Fruit fly (Drosophila melanogaster): ENCODE results near the gene Taf10.
A peak's percentile ranks its signal among the peaks of the same experiment; 100 is the strongest.

Taf10 gene

dm6 chr2L:2754437-2755322 is 13.0 kb upstream of the Taf10 start (continued):
- TF ChIP-seq CG6808 (GFP tag; optimal IDR thresholded peaks at IDR 0.05): peak; percentile 90
- peak; percentile 80 for TF ChIP-seq Blimp-1 (GFP tag; optimal IDR thresholded peaks at IDR 0.05)
- peak; percentile 86 for TF ChIP-seq topi (GFP tag; optimal IDR thresholded peaks at IDR 0.05)
- peak; percentile 97 for TF ChIP-seq CG32006 (GFP tag; optimal IDR thresholded peaks at IDR 0.05)
- peak; percentile 92 for TF ChIP-seq Eip75B (GFP tag; optimal IDR thresholded peaks at IDR 0.05)
- TF ChIP-seq Sox102F (GFP tag; optimal IDR thresholded peaks at IDR 0.05): peak; percentile 79
- peak; percentile 92 for TF ChIP-seq CG4318 (GFP tag; optimal IDR thresholded peaks at IDR 0.05)
- peak; percentile 95 for TF ChIP-seq fkh (GFP tag; optimal IDR thresholded peaks at IDR 0.05)
- TF ChIP-seq Smox (GFP tag; optimal IDR thresholded peaks at IDR 0.05): peak; percentile 74
- TF ChIP-seq CG6792 (GFP tag; optimal IDR thresholded peaks at IDR 0.05): peak; percentile 83

- peak; percentile 83 for TF ChIP-seq CG6854 (GFP tag; optimal IDR thresholded peaks at IDR 0.05)
- peak; percentile 61 for TF ChIP-seq Eip78C (GFP tag)
- no peak for TF ChIP-seq pdm3 (GFP tag; optimal IDR thresholded peaks at IDR 0.05)
- no peak for TF ChIP-seq Hr38 (GFP tag; optimal IDR thresholded peaks at IDR 0.05)
- TF ChIP-seq Lpt (GFP tag; optimal IDR thresholded peaks at IDR 0.05): peak; percentile 76
- peak; percentile 34 for TF ChIP-seq vri (GFP tag; optimal IDR thresholded peaks at IDR 0.05)
- no peak for TF ChIP-seq CG7368 (GFP tag; optimal IDR thresholded peaks at IDR 0.05)
- peak; percentile 72 for TF ChIP-seq CG16779 (tag; optimal IDR thresholded peaks at IDR 0.05)
- TF ChIP-seq CG11762 (GFP tag; optimal IDR thresholded peaks at IDR 0.05; ENCODE audit: insufficient read depth): peak; percentile 11
- peak; percentile 10 for TF ChIP-seq dsx (GFP tag; optimal IDR thresholded peaks at IDR 0.05; ENCODE audit: poor library complexity, severe bottlenecking)
- peak; percentile 19 for TF ChIP-seq CG8632 (GFP tag; optimal IDR thresholded peaks at IDR 0.05)
- peak; percentile 31 for TF ChIP-seq net (GFP tag; optimal IDR thresholded peaks at IDR 0.05)
- peak; percentile 50 for TF ChIP-seq Sox102F (GFP tag; optimal IDR thresholded peaks at IDR 0.05)
- peak; percentile 48 for TF ChIP-seq CG6808 (GFP tag; optimal IDR thresholded peaks at IDR 0.05)
- no peak for TF ChIP-seq Smox (GFP tag; optimal IDR thresholded peaks at IDR 0.05)
- TF ChIP-seq Eip93F (GFP tag; optimal IDR thresholded peaks at IDR 0.05): no peak
- TF ChIP-seq ss (GFP tag; optimal IDR thresholded peaks at IDR 0.05): peak; percentile 71 to 76
- TF ChIP-seq CG1621 (tag; optimal IDR thresholded peaks at IDR 0.05): peak; percentile 32
- TF ChIP-seq CG9139 (GFP tag; optimal IDR thresholded peaks at IDR 0.05): peak; percentile 79
- no peak for TF ChIP-seq Hr39 (GFP tag; optimal IDR thresholded peaks at IDR 0.05)
- no peak for TF ChIP-seq fd59A (GFP tag; optimal IDR thresholded peaks at IDR 0.05)
Measured at dm6 chr2L:2755323-2755695, 12.4 kb upstream of the Taf10 start.

dm6 chr2L:2757930-2758556 is 9.6 kb upstream of the Taf10 start:
- TF ChIP-seq CG34406 (GFP tag; optimal IDR thresholded peaks at IDR 0.05) (no peak), CG6163 (GFP tag; IDR thresholded peaks at IDR 0.05) (no peak), svp (GFP tag) (peak; percentile 15), Ets21C (GFP tag; optimal IDR thresholded peaks at IDR 0.05) (no peak), fd85E (GFP tag; optimal IDR thresholded peaks at IDR 0.05) (no peak), CG10669 (GFP tag; optimal IDR thresholded peaks at IDR 0.05) (no peak), Sox102F (GFP tag; optimal IDR thresholded peaks at IDR 0.05) (no peak)

- TF ChIP-seq CG3032 (tag; optimal IDR thresholded peaks at IDR 0.05) (peak; percentile 91), svp (GFP tag) (peak; percentile 97), OdsH (GFP tag; optimal IDR thresholded peaks at IDR 0.05) (peak; percentile 92), Sox102F (GFP tag; optimal IDR thresholded peaks at IDR 0.05) (peak; percentile 90), CG4318 (GFP tag; optimal IDR thresholded peaks at IDR 0.05) (peak; percentile 76), CG10631 (GFP tag; optimal IDR thresholded peaks at IDR 0.05) (peak; percentile 94), vri (GFP tag; optimal IDR thresholded peaks at IDR 0.05) (peak; percentile 88), dac (GFP tag; optimal IDR thresholded peaks at IDR 0.05) (peak; percentile 75), achi (GFP tag; optimal IDR thresholded peaks at IDR 0.05) (peak; percentile 87), CG3919 (GFP tag; optimal IDR thresholded peaks at IDR 0.05) (peak; percentile 89), CG15336 (GFP tag; IDR thresholded peaks at IDR 0.05) (peak; percentile 83), Lpt (GFP tag; optimal IDR thresholded peaks at IDR 0.05) (peak; percentile 76), Sox15 (GFP tag; optimal IDR thresholded peaks at IDR 0.05) (peak; percentile 83), Hr39 (GFP tag; optimal IDR thresholded peaks at IDR 0.05) (peak; percentile 93), Smox (GFP tag; optimal IDR thresholded peaks at IDR 0.05) (peak; percentile 92), CG11294 (GFP tag; IDR thresholded peaks at IDR 0.05) (peak; percentile 79; the same call in 1 of the 2 replicates), CG32006 (GFP tag; optimal IDR thresholded peaks at IDR 0.05) (peak; percentile 84), CG1621 (tag; optimal IDR thresholded peaks at IDR 0.05) (peak; percentile 83), pdm3 (GFP tag; optimal IDR thresholded peaks at IDR 0.05) (peak; percentile 92), net (GFP tag; optimal IDR thresholded peaks at IDR 0.05) (peak; percentile 80)
Measured at dm6 chr2L:2759654-2760053, 8.0 kb upstream of the Taf10 start, which contains the start of the genes HemK2, Snapin and Tnpo-SR. Gene HemK2 (minus strand): TSS chr2L:2759677. Gene Snapin (minus strand): TSS chr2L:2759677. Gene Tnpo-SR (plus strand): TSS chr2L:2759924.
